Fruit fly (Drosophila melanogaster) Kc167 (cell line): ENCODE data around the gene Nplp2.

ENCODE experiments used
- Myc ChIP-seq: fragments of >200 bp; optimal IDR thresholded peaks from 2 replicates; lab custom pipeline; 2017; ENCODE audit warnings: missing external identifiers
- Sin3A ChIP-seq: fragments of >200 bp; optimal IDR thresholded peaks from 2 replicates; lab custom pipeline; 2018; ENCODE audit warnings: missing external identifiers
- h ChIP-seq: fragments of >200 bp; optimal IDR thresholded peaks from 3 replicates; lab custom pipeline; 2018; ENCODE audit warnings: missing external identifiers
- insv ChIP-seq: fragments of >200 bp; optimal IDR thresholded peaks from 3 replicates; lab custom pipeline; 2018; ENCODE audit warnings: missing external identifiers
- psq ChIP-seq: fragments of >200 bp; optimal IDR thresholded peaks from 2 replicates; lab custom pipeline; 2017; ENCODE audit warnings: missing external identifiers
- ttk ChIP-seq: sonication (Bioruptor generic); optimal IDR thresholded peaks from 2 replicates; lab custom pipeline; 2017; ENCODE audit warnings: missing external identifiers

Nplp2 gene

DNA sequence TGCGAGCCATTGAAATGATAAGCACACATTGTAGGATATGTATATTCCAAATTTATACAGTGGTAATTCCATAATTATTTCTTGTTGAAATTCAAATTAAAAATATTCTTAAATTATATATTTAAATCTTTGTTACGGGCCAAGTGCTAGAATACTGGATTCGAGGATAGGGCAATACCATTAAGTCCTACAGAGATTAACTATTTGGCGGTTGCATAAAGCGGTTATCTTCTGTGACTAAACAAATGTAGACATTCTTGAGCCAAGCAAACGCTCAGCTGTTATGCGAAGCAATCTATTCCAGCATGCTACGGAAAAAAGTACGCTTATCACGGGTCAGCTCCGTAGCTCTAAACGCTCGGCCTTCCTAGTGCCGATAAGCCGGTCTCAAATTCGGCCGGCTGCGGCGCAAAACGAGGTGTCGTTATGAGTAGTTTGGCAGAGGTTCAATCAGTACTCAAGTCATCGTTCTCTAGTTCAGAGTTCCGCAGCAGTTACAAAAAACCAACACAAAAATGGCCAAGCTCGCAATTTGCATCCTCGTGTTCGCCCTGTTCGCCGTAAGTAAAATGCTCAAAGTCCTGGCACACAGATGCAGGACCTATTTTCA lies at the start of gene Nplp2:
Gene Nplp2, plus strand, starts transcription at position 293 of the 610 bp plus-strand sequence.
- no peak for TF ChIP-seq Sin3A (lab: Kevin White, UChicago)
- no peak for TF ChIP-seq insv (lab: Kevin White, UChicago)
- no peak for TF ChIP-seq h (lab: Kevin White, UChicago)
- no peak for TF ChIP-seq ttk (lab: Kevin White, UChicago)

dm6 chr3L:13312250-13312649 lies 43.9 kb upstream of the Nplp2 start:
- TF ChIP-seq Sin3A (lab: Kevin White, UChicago) (no peak), h (lab: Kevin White, UChicago) (no peak), ttk (lab: Kevin White, UChicago) (no peak), psq (lab: Kevin White, UChicago) (no peak), insv (lab: Kevin White, UChicago) (no peak), Myc (lab: Kevin White, UChicago) (no peak)

- TF ChIP-seq insv (lab: Kevin White, UChicago) (no peak), Sin3A (lab: Kevin White, UChicago) (no peak), ttk (lab: Kevin White, UChicago) (no peak), h (lab: Kevin White, UChicago) (no peak), psq (lab: Kevin White, UChicago) (no peak), Myc (lab: Kevin White, UChicago) (no peak)
Measured at dm6 chr3L:13328835-13329234, 27.3 kb upstream of the Nplp2 start, which contains the start of gene CG14113. CG14113 (plus strand) TSS chr3L:13329135.

- TF ChIP-seq insv (lab: Kevin White, UChicago): no peak
- no peak for TF ChIP-seq ttk (lab: Kevin White, UChicago)
- no peak for TF ChIP-seq Myc (lab: Kevin White, UChicago)
- TF ChIP-seq Sin3A (lab: Kevin White, UChicago): no peak
- TF ChIP-seq psq (lab: Kevin White, UChicago): no peak
- TF ChIP-seq h (lab: Kevin White, UChicago): no peak
Measured at dm6 chr3L:13348733-13349132, 7.4 kb upstream of the Nplp2 start, which contains the start of gene CG17687. CG17687 (plus strand) TSS chr3L:13349033.

DNA sequence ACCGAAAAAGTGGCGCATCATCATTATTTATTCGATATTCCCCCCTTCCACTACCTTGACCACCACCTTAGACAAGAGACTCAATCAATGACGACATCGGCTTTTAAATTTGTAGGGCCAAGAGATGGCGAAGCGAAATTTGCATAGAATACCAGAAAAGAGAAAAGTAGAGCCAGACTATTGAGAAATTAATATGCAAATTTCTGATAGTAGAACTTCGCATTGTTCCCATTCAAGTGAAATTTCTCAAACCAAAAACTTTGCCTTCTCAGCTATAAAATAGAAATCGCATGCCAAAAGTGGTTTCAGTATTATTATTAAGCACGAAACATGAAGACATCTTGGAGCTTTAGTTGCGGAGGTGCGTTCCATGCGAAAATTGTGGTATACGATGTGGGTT lies 21.5 kb downstream of the Nplp2 start, which contains the start of gene CG14111:
Gene CG14111, plus strand, starts transcription at position 301 of the 400 bp plus-strand sequence.
- TF ChIP-seq ttk (lab: Kevin White, UChicago) (no peak), Myc (lab: Kevin White, UChicago) (no peak)

- TF ChIP-seq Sin3A (lab: Kevin White, UChicago) (no peak), insv (lab: Kevin White, UChicago) (no peak), ttk (lab: Kevin White, UChicago) (no peak), Myc (lab: Kevin White, UChicago) (no peak), h (lab: Kevin White, UChicago) (no peak), psq (lab: Kevin White, UChicago) (no peak)
Measured at dm6 chr3L:13378202-13378601, 22.0 kb downstream of the Nplp2 start, which contains the start of gene SNCF. SNCF (plus strand) TSS chr3L:13378583.

DNA sequence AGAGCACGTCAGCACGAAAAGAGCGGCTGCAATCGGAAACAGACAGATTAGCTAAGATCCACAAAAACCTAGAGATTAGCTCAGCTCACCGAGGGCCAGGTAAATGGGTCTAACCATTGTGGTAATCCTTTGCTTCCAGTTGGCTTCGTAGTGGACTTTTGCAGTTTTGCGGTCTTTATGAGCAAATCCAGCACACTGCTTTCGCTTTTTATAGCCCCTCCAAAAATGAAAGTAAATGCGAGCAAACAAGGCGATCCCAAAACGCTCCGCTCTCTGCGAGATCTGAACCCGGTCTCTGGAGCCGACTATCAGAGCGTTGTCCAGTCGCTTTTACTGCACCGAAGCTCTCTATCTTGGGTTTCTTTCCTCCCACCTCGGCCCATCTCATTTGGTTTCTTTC lies 25.0 kb downstream of the Nplp2 start, which contains the start of gene CG14107:
Gene CG14107, minus strand, starts transcription at position 187 of the 400 bp plus-strand sequence.
- TF ChIP-seq psq (lab: Kevin White, UChicago): no peak
- TF ChIP-seq Myc (lab: Kevin White, UChicago): no peak
- TF ChIP-seq insv (lab: Kevin White, UChicago): no peak

- TF ChIP-seq insv (lab: Kevin White, UChicago): no peak
- TF ChIP-seq ttk (lab: Kevin White, UChicago): no peak
- no peak for TF ChIP-seq psq (lab: Kevin White, UChicago)
- no peak for TF ChIP-seq h (lab: Kevin White, UChicago)
- TF ChIP-seq Myc (lab: Kevin White, UChicago): no peak
- no peak for TF ChIP-seq Sin3A (lab: Kevin White, UChicago)
Measured at dm6 chr3L:13382061-13382815, 26.1 kb downstream of the Nplp2 start, which contains the start of gene ImpL1. ImpL1 (plus strand) TSS chr3L:13382765.

DNA sequence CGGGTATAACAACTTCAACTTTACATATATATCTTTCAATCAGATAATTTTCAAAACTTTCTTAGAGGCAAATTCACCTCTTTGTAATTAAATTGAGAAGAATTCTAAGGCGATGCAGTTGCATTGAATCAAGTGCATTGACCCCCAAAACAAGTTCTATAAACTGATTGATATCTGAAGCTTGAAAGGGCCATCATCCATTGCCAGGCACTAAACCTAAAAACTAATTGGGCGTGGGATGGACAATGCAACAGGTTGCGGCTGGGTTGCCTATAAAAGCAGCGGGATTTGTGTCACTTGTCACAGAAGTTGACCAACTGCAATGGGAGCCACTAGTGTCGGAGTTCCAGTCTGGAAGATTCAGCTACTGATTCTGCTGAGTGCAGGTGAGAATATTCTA lies 28.3 kb downstream of the Nplp2 start, which contains the start of gene CG14110:
Gene CG14110, plus strand, starts transcription at position 301 of the 400 bp plus-strand sequence.
- TF ChIP-seq ttk (lab: Kevin White, UChicago): no peak
- no peak for TF ChIP-seq Sin3A (lab: Kevin White, UChicago)
- no peak for TF ChIP-seq insv (lab: Kevin White, UChicago)
- TF ChIP-seq psq (lab: Kevin White, UChicago): no peak
- TF ChIP-seq Myc (lab: Kevin White, UChicago): no peak
- no peak for TF ChIP-seq h (lab: Kevin White, UChicago)

dm6 chr3L:13387608-13388007 lies 31.4 kb downstream of the Nplp2 start, which contains the start of gene CG10171:
CG10171 (minus strand) TSS chr3L:13387907.
- TF ChIP-seq insv (lab: Kevin White, UChicago) (no peak), Sin3A (lab: Kevin White, UChicago) (no peak), psq (lab: Kevin White, UChicago) (no peak), h (lab: Kevin White, UChicago) (no peak), Myc (lab: Kevin White, UChicago) (no peak), ttk (lab: Kevin White, UChicago) (no peak)

- TF ChIP-seq insv (lab: Kevin White, UChicago) (no peak), Sin3A (lab: Kevin White, UChicago) (no peak), h (lab: Kevin White, UChicago) (no peak), ttk (lab: Kevin White, UChicago) (no peak), psq (lab: Kevin White, UChicago) (no peak), Myc (lab: Kevin White, UChicago) (no peak)
Measured at dm6 chr3L:13389834-13390233, 33.7 kb downstream of the Nplp2 start, which contains the start of gene Poc1. Poc1 (minus strand) TSS chr3L:13390006.
